Fruit fly (Drosophila melanogaster) whole organism, embryonic: ENCODE results near the gene CG15160.
A peak's percentile ranks its signal among the peaks of the same experiment; 100 is the strongest.

Source experiments
- Adf1 ChIP-seq: fragments of 200-800 bp; sonication (Bioruptor generic); IDR thresholded peaks from 2 replicates; pipeline ENCODE4 v1.3.6; 2022; ENCODE audit warnings: missing biosample characterization, missing genetic modification characterization
- Antp ChIP-seq: fragments of 200-800 bp; sonication (Bioruptor generic); optimal IDR thresholded peaks from 3 replicates; lab custom pipeline; 2016; ENCODE audit warnings: missing biosample characterization, missing genetic modification characterization
- Asciz ChIP-seq: fragments of 200-800 bp; sonication (Bioruptor generic); optimal IDR thresholded peaks from 2 replicates; lab custom pipeline; 2017; ENCODE audit warnings: missing biosample characterization, mild to moderate bottlenecking, missing genetic modification characterization, missing genetic modification reagents
- BtbVII ChIP-seq: fragments of 200-800 bp; sonication (Bioruptor generic); optimal IDR thresholded peaks from 3 replicates; lab custom pipeline; 2017; ENCODE audit warnings: missing biosample characterization, mild to moderate bottlenecking, missing genetic modification characterization
- CG10267 ChIP-seq: fragments of 200-800 bp; sonication (Bioruptor generic); optimal IDR thresholded peaks from 2 replicates; lab custom pipeline; 2018; ENCODE audit warnings: missing biosample characterization, mild to moderate bottlenecking, missing genetic modification characterization, moderate library complexity
- CG11560 ChIP-seq: fragments of 200-800 bp; sonication (Bioruptor generic); IDR thresholded peaks from 3 replicates; pipeline ENCODE4 v1.3.6; 2022; ENCODE audit warnings: missing biosample characterization, missing genetic modification characterization
- CG12071 ChIP-seq: fragments of 200-800 bp; sonication (Bioruptor generic); optimal IDR thresholded peaks from 3 replicates; lab custom pipeline; 2018; ENCODE audit warnings: missing biosample characterization, mild to moderate bottlenecking, missing genetic modification characterization
- CG1233 ChIP-seq: fragments of 200-800 bp; sonication (Bioruptor generic); optimal IDR thresholded peaks from 4 replicates; lab custom pipeline; 2018; ENCODE audit warnings: missing biosample characterization, mild to moderate bottlenecking, missing genetic modification characterization
- CG13424 ChIP-seq: fragments of 200-800 bp; sonication (Bioruptor generic); optimal IDR thresholded peaks from 2 replicates; lab custom pipeline; 2019; ENCODE audit warnings: missing biosample characterization, mild to moderate bottlenecking, missing genetic modification characterization, moderate library complexity
- CG14441 ChIP-seq: fragments of 200-800 bp; sonication (Bioruptor generic); IDR thresholded peaks from 2 replicates; pipeline ENCODE4 v1.3.6; 2022; ENCODE audit warnings: missing biosample characterization, missing genetic modification characterization
- CG1602 ChIP-seq: fragments of 200-800 bp; sonication (Bioruptor generic); optimal IDR thresholded peaks from 3 replicates; lab custom pipeline; 2016; ENCODE audit warnings: missing biosample characterization, missing genetic modification characterization
- CG1792 ChIP-seq: fragments of 200-800 bp; sonication (Bioruptor generic); optimal IDR thresholded peaks from 2 replicates; lab custom pipeline; 2016; ENCODE audit warnings: missing biosample characterization, missing genetic modification characterization
- CG18011 ChIP-seq: fragments of 200-800 bp; sonication (Bioruptor generic); optimal IDR thresholded peaks from 2 replicates; lab custom pipeline; 2017; ENCODE audit warnings: missing biosample characterization, missing genetic modification characterization, mild to moderate bottlenecking, moderate library complexity, missing genotype
- CG2116 ChIP-seq: fragments of 200-800 bp; sonication (Bioruptor generic); optimal IDR thresholded peaks from 3 replicates; lab custom pipeline; 2018; ENCODE audit warnings: missing biosample characterization, mild to moderate bottlenecking, missing genetic modification characterization
- CG2678 ChIP-seq: fragments of 200-800 bp; sonication (Bioruptor generic); optimal IDR thresholded peaks from 3 replicates; lab custom pipeline; 2019; ENCODE audit warnings: missing biosample characterization, mild to moderate bottlenecking, missing genetic modification characterization, moderate library complexity
- CG30403 ChIP-seq: fragments of 200-800 bp; sonication (Bioruptor generic); optimal IDR thresholded peaks from 3 replicates; lab custom pipeline; 2016; ENCODE audit warnings: missing biosample characterization, missing genetic modification characterization
- CG31388 ChIP-seq: fragments of 200-800 bp; sonication (Bioruptor generic); optimal IDR thresholded peaks from 2 replicates; lab custom pipeline; 2016; ENCODE audit warnings: missing biosample characterization, missing genetic modification characterization
- CG4282 ChIP-seq: fragments of 200-800 bp; sonication (Bioruptor generic); optimal IDR thresholded peaks from 2 replicates; lab custom pipeline; 2016; ENCODE audit warnings: missing biosample characterization, missing genetic modification characterization
- CG4424 ChIP-seq: fragments of 200-800 bp; sonication (Bioruptor generic); optimal IDR thresholded peaks from 3 replicates; lab custom pipeline; 2016; ENCODE audit warnings: missing biosample characterization, missing genetic modification characterization
- CG7357 ChIP-seq: fragments of 200-800 bp; sonication (Bioruptor generic); IDR thresholded peaks from 3 replicates; pipeline ENCODE4 v1.3.6; 2022; ENCODE audit warnings: missing biosample characterization, missing genetic modification characterization
- CG7963 ChIP-seq: fragments of 200-800 bp; sonication (Bioruptor generic); IDR thresholded peaks from 3 replicates; pipeline ENCODE4 v1.3.6; 2022; ENCODE audit warnings: missing biosample characterization, missing genetic modification characterization; ENCODE audit not compliant: partially characterized antibody
- CG7987 ChIP-seq: fragments of 200-800 bp; sonication (Bioruptor generic); optimal IDR thresholded peaks from 2 replicates; lab custom pipeline; 2018; ENCODE audit warnings: missing biosample characterization, mild to moderate bottlenecking, missing genetic modification characterization, moderate library complexity
- CTCF ChIP-seq: fragments of 200-800 bp; sonication (Bioruptor generic); optimal IDR thresholded peaks from 2 replicates; lab custom pipeline; 2017; ENCODE audit warnings: missing biosample characterization, mild to moderate bottlenecking, missing genetic modification characterization, moderate library complexity
- CoRest ChIP-seq: fragments of 200-800 bp; sonication (Bioruptor generic); optimal IDR thresholded peaks from 3 replicates; lab custom pipeline; 2018; ENCODE audit warnings: missing biosample characterization, mild to moderate bottlenecking, missing genetic modification characterization, moderate library complexity
- HHEX ChIP-seq: fragments of 200-800 bp; sonication (Bioruptor generic); optimal IDR thresholded peaks from 3 replicates; lab custom pipeline; 2017; ENCODE audit warnings: missing biosample characterization, mild to moderate bottlenecking, missing genetic modification characterization, missing genetic modification reagents
- HLH4C ChIP-seq: fragments of 200-800 bp; sonication (Bioruptor generic); IDR thresholded peaks from 3 replicates; pipeline ENCODE4 v1.3.6; 2022; ENCODE audit warnings: missing biosample characterization, missing genetic modification characterization; ENCODE audit not compliant: partially characterized antibody
- MESR4 ChIP-seq: fragments of 200-800 bp; sonication (Bioruptor generic); optimal IDR thresholded peaks from 2 replicates; lab custom pipeline; 2018; ENCODE audit warnings: missing biosample characterization, mild to moderate bottlenecking, missing genetic modification characterization, moderate library complexity
- Mad ChIP-seq: fragments of 200-800 bp; sonication (Bioruptor generic); optimal IDR thresholded peaks from 2 replicates; lab custom pipeline; 2016; ENCODE audit warnings: missing biosample characterization, missing genetic modification characterization
- Mes4 ChIP-seq: fragments of 200-800 bp; sonication (Bioruptor generic); optimal IDR thresholded peaks from 2 replicates; lab custom pipeline; 2016; ENCODE audit warnings: missing biosample characterization, missing genetic modification characterization
- Nf-YC ChIP-seq: fragments of 200-800 bp; optimal IDR thresholded peaks from 3 replicates; lab custom pipeline; 2019; ENCODE audit warnings: missing biosample characterization, mild to moderate bottlenecking, missing genetic modification characterization, moderate library complexity
- NfI ChIP-seq: fragments of 200-800 bp; sonication (Bioruptor generic); optimal IDR thresholded peaks from 3 replicates; lab custom pipeline; 2018; ENCODE audit warnings: missing biosample characterization, mild to moderate bottlenecking, missing genetic modification characterization, moderate library complexity
- Sin3A ChIP-seq: fragments of >200 bp; optimal IDR thresholded peaks from 2 replicates; lab custom pipeline; 2018
- TFAM ChIP-seq: fragments of 200-800 bp; sonication (Bioruptor generic); optimal IDR thresholded peaks from 2 replicates; lab custom pipeline; 2017; ENCODE audit warnings: missing biosample characterization, missing genetic modification characterization, inconsistent platforms
- Taf1 ChIP-seq: fragments of 200-800 bp; sonication (Bioruptor generic); IDR thresholded peaks from 2 replicates; pipeline ENCODE4 v1.3.6; 2022; ENCODE audit warnings: missing biosample characterization, missing genetic modification characterization
- Tbp ChIP-seq: fragments of >200 bp; optimal IDR thresholded peaks from 2 replicates; lab custom pipeline; 2018; ENCODE audit warnings: missing biosample characterization, missing genetic modification characterization
- btn ChIP-seq: fragments of 200-800 bp; sonication (Bioruptor generic); optimal IDR thresholded peaks from 2 replicates; lab custom pipeline; 2016; ENCODE audit warnings: missing biosample characterization, missing genetic modification characterization
- chm ChIP-seq: fragments of 200-800 bp; sonication (Bioruptor generic); IDR thresholded peaks from 2 replicates; pipeline ENCODE4 v1.3.6; 2022; ENCODE audit warnings: missing biosample characterization, missing genetic modification characterization
- dimm ChIP-seq: fragments of 200-800 bp; sonication (Bioruptor generic); IDR thresholded peaks from 2 replicates; pipeline ENCODE4 v1.3.6; 2022; ENCODE audit warnings: missing biosample characterization, missing genetic modification characterization
- dm ChIP-seq: fragments of 200-800 bp; sonication (Bioruptor generic); optimal IDR thresholded peaks from 3 replicates; lab custom pipeline; 2016; ENCODE audit warnings: missing biosample characterization, missing genetic modification characterization
- dpn ChIP-seq, 2 experiments: fragments of 200-800 bp; sonication (Bioruptor generic); optimal IDR thresholded peaks; 3 replicates each; lab custom pipeline; 2016; ENCODE audit warnings: missing biosample characterization in 2 of 2, missing genetic modification characterization in 2 of 2
- ems ChIP-seq: fragments of 200-800 bp; sonication (Bioruptor generic); optimal IDR thresholded peaks from 3 replicates; lab custom pipeline; 2016; ENCODE audit warnings: missing biosample characterization, missing genetic modification characterization
- gfzf ChIP-seq: fragments of 200-800 bp; sonication (Bioruptor generic); optimal IDR thresholded peaks from 2 replicates; lab custom pipeline; 2016; ENCODE audit warnings: missing biosample characterization, mild to moderate bottlenecking, missing genetic modification characterization, moderate library complexity
- hth ChIP-seq: fragments of >200 bp; optimal IDR thresholded peaks from 2 replicates; lab custom pipeline; 2017; ENCODE audit warnings: inconsistent platforms
- insv ChIP-seq, 2 experiments: fragments of 200-800 bp; sonication (Bioruptor generic); optimal IDR thresholded peaks; 3 replicates each; lab custom pipeline; 2016 to 2018; ENCODE audit warnings: missing biosample characterization in 2 of 2, missing genetic modification characterization in 2 of 2
- mirr ChIP-seq: fragments of 200-800 bp; sonication (Bioruptor generic); optimal IDR thresholded peaks from 3 replicates; lab custom pipeline; 2018; ENCODE audit warnings: missing biosample characterization, mild to moderate bottlenecking, missing genetic modification characterization
- org-1 ChIP-seq: fragments of 200-800 bp; sonication (Bioruptor generic); optimal IDR thresholded peaks from 2 replicates; lab custom pipeline; 2017; ENCODE audit warnings: missing biosample characterization, missing genetic modification characterization
- pb ChIP-seq: fragments of 200-800 bp; sonication (Bioruptor generic); optimal IDR thresholded peaks from 3 replicates; lab custom pipeline; 2016; ENCODE audit warnings: missing biosample characterization, missing genetic modification characterization
- peb ChIP-seq: fragments of 200-800 bp; sonication (Bioruptor generic); IDR thresholded peaks from 2 replicates; pipeline ENCODE4 v1.3.6; 2022; ENCODE audit warnings: missing biosample characterization, missing genetic modification characterization
- pzg ChIP-seq: fragments of 200-800 bp; sonication (Bioruptor generic); optimal IDR thresholded peaks from 3 replicates; lab custom pipeline; 2018; ENCODE audit warnings: missing biosample characterization, mild to moderate bottlenecking, missing genetic modification characterization, moderate library complexity
- row ChIP-seq: fragments of 200-800 bp; sonication (Bioruptor generic); IDR thresholded peaks from 3 replicates; pipeline ENCODE4 v1.3.6; 2022; ENCODE audit warnings: missing biosample characterization, missing genetic modification characterization
- seq ChIP-seq: fragments of 200-800 bp; sonication (Bioruptor generic); IDR thresholded peaks from 2 replicates; pipeline ENCODE4 v1.3.6; 2022; ENCODE audit warnings: missing biosample characterization, missing genetic modification characterization
- tna ChIP-seq: fragments of 200-800 bp; sonication (Bioruptor generic); IDR thresholded peaks from 2 replicates; pipeline ENCODE4 v1.3.6; 2022; ENCODE audit warnings: missing biosample characterization, missing genetic modification characterization; ENCODE audit not compliant: partially characterized antibody
- twi ChIP-seq: fragments of 200-800 bp; optimal IDR thresholded peaks from 2 replicates; lab custom pipeline; 2019; ENCODE audit warnings: missing biosample characterization, mild to moderate bottlenecking, missing genetic modification characterization, moderate library complexity

Gene CG15160

dm6 chr2L:18567563-18567962 lies 23.1 kb upstream of the CG15160 start (continued):
- TF ChIP-seq CG30403 (no peak), seq (peak; percentile 48; the same call in 1 of the 2 replicates), CG13424 (tag; lab: Kevin White, UChicago) (peak; percentile 22), org-1 (GFP tag; lab: Kevin White, UChicago) (peak; percentile 55), CG4282 (GFP tag; lab: Kevin White, UChicago) (no peak), Adf1 (GFP tag; lab: Robert Waterston, UW) (no peak), pb (GFP tag; lab: Kevin White, UChicago) (no peak), Mes4 (GFP tag; lab: Kevin White, UChicago) (no peak), CG10267 (tag; lab: Kevin White, UChicago) (no peak), Asciz (GFP tag; lab: Kevin White, UChicago) (peak; percentile 21), CTCF (GFP tag; lab: Kevin White, UChicago) (no peak), chm (peak; percentile 22; the same call in 1 of the 2 replicates), CG1792 (peak; percentile 48), MESR4 (GFP tag; lab: Kevin White, UChicago) (no peak), CG4424 (GFP tag; lab: Kevin White, UChicago) (no peak), CG7357 (no peak), CG1233 (GFP tag; lab: Kevin White, UChicago) (peak; percentile 40), CG14441 (GFP tag; lab: Robert Waterston, UW) (no peak), BtbVII (GFP tag; lab: Kevin White, UChicago) (peak; percentile 71), pzg (GFP tag; lab: Kevin White, UChicago) (no peak), CG1602 (GFP tag; lab: Kevin White, UChicago) (no peak), CG11560 (no peak), hth (lab: Kevin White, UChicago) (no peak), CG2678 (peak; percentile 48), Nf-YC (no peak), dpn (GFP tag; optimal IDR thresholded peaks at IDR 0.05; lab: Kevin White, UChicago) (peak in 1 of 2 experiments; percentile 50), gfzf (GFP tag; lab: Kevin White, UChicago) (no peak), twi (tag; lab: Kevin White, UChicago) (no peak), CG7987 (GFP tag; lab: Kevin White, UChicago) (peak; percentile 74), btn (GFP tag; lab: Kevin White, UChicago) (no peak), Mad (GFP tag; lab: Kevin White, UChicago) (no peak), TFAM (GFP tag; lab: Kevin White, UChicago) (no peak), HLH4C (no peak), CG2116 (GFP tag; lab: Kevin White, UChicago) (peak; percentile 27), HHEX (GFP tag; lab: Kevin White, UChicago) (peak; percentile 1), tna (no peak), peb (GFP tag; lab: Robert Waterston, UW) (no peak), mirr (GFP tag; lab: Kevin White, UChicago) (peak; percentile 5), CG12071 (GFP tag; lab: Kevin White, UChicago) (peak; percentile 62), Antp (GFP tag; lab: Kevin White, UChicago) (peak; percentile 10), Tbp (GFP tag; lab: Kevin White, UChicago) (no peak), dm (GFP tag; lab: Kevin White, UChicago) (no peak), ems (GFP tag; lab: Kevin White, UChicago) (peak; percentile 20), Taf1 (no peak), CG31388 (GFP tag; lab: Kevin White, UChicago) (no peak), NfI (peak; percentile 28), Sin3A (lab: Kevin White, UChicago) (no peak), CG18011 (GFP tag; lab: Kevin White, UChicago) (peak; percentile 44), insv (GFP tag; optimal IDR thresholded peaks at IDR 0.05; lab: Kevin White, UChicago) (no peak), CG7963 (GFP tag; lab: Robert Waterston, UW) (no peak), row (no peak), dimm (GFP tag; lab: Robert Waterston, UW) (no peak), CoRest (tag; lab: Kevin White, UChicago) (peak; percentile 9)
